Worm (Caenorhabditis elegans): ENCODE data around the gene npp-15.

Gene npp-15

ce11 chrIII:7952077-7952765 lies 23.4 kb downstream of the npp-15 start, which contains the start of gene C29E4.15:
C29E4.15 (plus strand) TSS chrIII:7952623.
- no peak for TF ChIP-seq snpc-4 (tag; optimal IDR thresholded peaks at IDR 0.05)
- no peak for TF ChIP-seq nhr-43 (tag; optimal IDR thresholded peaks at IDR 0.05; ENCODE audit: poor library complexity, severe bottlenecking)
- TF ChIP-seq hmg-11 (tag; optimal IDR thresholded peaks at IDR 0.05): peak; percentile 19
- no peak for TF ChIP-seq aly-2 (tag; optimal IDR thresholded peaks at IDR 0.05)
- peak; percentile 68 for TF ChIP-seq nfya-1 (tag; optimal IDR thresholded peaks at IDR 0.05; ENCODE audit: insufficient read depth)
- TF ChIP-seq lin-15B (tag; optimal IDR thresholded peaks at IDR 0.05): peak; percentile 70
- TF ChIP-seq egl-5 (tag; optimal IDR thresholded peaks at IDR 0.05): peak; percentile 21
- TF ChIP-seq ceh-9 (tag; optimal IDR thresholded peaks at IDR 0.05): no peak
- peak; percentile 32 for TF ChIP-seq pha-4 (tag; optimal IDR thresholded peaks at IDR 0.05)
- TF ChIP-seq fkh-2 (tag; optimal IDR thresholded peaks at IDR 0.05): no peak

DNA sequence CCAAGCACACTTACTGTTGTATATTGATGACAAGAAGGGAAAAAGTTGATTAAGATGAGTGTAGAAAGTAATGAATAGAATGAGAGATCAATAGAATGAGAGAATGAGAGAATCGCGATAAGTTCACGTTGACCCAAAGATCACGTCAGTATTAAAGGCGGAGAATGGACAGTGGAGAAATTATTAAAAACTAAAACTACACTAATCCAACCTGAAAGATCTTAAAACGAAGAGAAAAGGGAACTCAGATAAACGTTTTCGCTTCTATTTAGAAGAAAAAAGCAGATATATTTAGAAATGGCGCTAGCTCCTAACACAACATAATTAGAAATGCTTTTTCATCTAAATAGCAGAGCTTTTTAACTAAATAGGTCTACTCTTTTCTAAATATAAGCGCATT lies 24.4 kb downstream of the npp-15 start, which contains the start of gene let-754:
let-754 (minus strand) TSS at position 101 of the 400 bp plus-strand sequence.
- TF ChIP-seq nhr-77 (tag; optimal IDR thresholded peaks at IDR 0.05) (no peak), nhr-12 (tag; optimal IDR thresholded peaks at IDR 0.05) (no peak), elt-3 (tag; optimal IDR thresholded peaks at IDR 0.05) (no peak), hmg-11 (tag; optimal IDR thresholded peaks at IDR 0.05) (no peak), ztf-11 (tag; optimal IDR thresholded peaks at IDR 0.05) (no peak), unc-62 (GFP tag; optimal IDR thresholded peaks at IDR 0.05) (no peak), jun-1 (tag; optimal IDR thresholded peaks at IDR 0.05) (no peak), zag-1 (tag; optimal IDR thresholded peaks at IDR 0.05) (no peak), ztf-4 (tag; optimal IDR thresholded peaks at IDR 0.05) (no peak), eor-1 (tag; optimal IDR thresholded peaks at IDR 0.05) (no peak), ceh-82 (tag; optimal IDR thresholded peaks at IDR 0.05) (no peak), nfya-1 (tag; optimal IDR thresholded peaks at IDR 0.05; ENCODE audit: insufficient read depth) (no peak), ceh-28 (tag; optimal IDR thresholded peaks at IDR 0.05) (no peak), lin-39 (tag; optimal IDR thresholded peaks at IDR 0.05) (no peak), lsy-12 (tag; optimal IDR thresholded peaks at IDR 0.05) (no peak), elt-2 (tag; optimal IDR thresholded peaks at IDR 0.05) (no peak), ceh-16 (tag; optimal IDR thresholded peaks at IDR 0.05) (no peak), snpc-4 (tag; optimal IDR thresholded peaks at IDR 0.05) (no peak), nhr-28 (tag; optimal IDR thresholded peaks at IDR 0.05) (no peak), sea-2 (GFP tag; optimal IDR thresholded peaks at IDR 0.05) (no peak)

- TF ChIP-seq sea-2 (GFP tag; optimal IDR thresholded peaks at IDR 0.05) (no peak), pha-4 (tag; optimal IDR thresholded peaks at IDR 0.05) (no peak), elt-1 (tag; optimal IDR thresholded peaks at IDR 0.05) (no peak), ama-1 (optimal IDR thresholded peaks at IDR 0.05) (no peak), fos-1 (tag; optimal IDR thresholded peaks at IDR 0.05) (no peak), aly-2 (tag; optimal IDR thresholded peaks at IDR 0.05) (no peak), lin-39 (tag; optimal IDR thresholded peaks at IDR 0.05) (no peak), ztf-11 (tag; optimal IDR thresholded peaks at IDR 0.05) (no peak)
Measured at ce11 chrIII:7956965-7957364, 28.1 kb downstream of the npp-15 start, which contains the start of gene C29E4.9. C29E4.9 (minus strand) TSS chrIII:7957065.

DNA sequence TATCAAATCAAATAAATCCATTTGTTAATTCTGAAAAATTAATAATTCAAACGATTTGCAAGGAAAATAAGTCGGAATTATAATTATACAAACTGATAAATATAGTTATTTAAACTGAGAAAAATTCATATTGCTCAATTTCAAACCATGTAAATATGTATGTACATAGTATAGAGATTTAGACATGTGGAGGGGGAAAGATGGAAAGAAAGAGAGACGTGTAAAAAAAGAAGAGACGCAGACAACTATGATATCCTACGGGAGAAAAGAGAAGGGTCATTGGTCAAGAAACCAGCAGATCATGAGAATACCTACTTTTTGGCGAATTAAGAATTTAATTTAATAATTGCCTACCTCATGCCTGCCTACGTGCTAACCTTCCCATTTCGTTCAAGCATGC lies 29.2 kb downstream of the npp-15 start, which contains the start of gene C29E4.11:
C29E4.11 (minus strand) TSS at position 30 of the 400 bp plus-strand sequence.
- TF ChIP-seq nhr-23 (tag; optimal IDR thresholded peaks at IDR 0.05): peak; percentile 30
- no peak for TF ChIP-seq nhr-25 (tag; optimal IDR thresholded peaks at IDR 0.05)
- TF ChIP-seq ama-1 (optimal IDR thresholded peaks at IDR 0.05): no peak
- no peak for TF ChIP-seq eor-1 (tag; optimal IDR thresholded peaks at IDR 0.05)
- TF ChIP-seq lsy-12 (tag; optimal IDR thresholded peaks at IDR 0.05): no peak
- no peak for TF ChIP-seq lin-15B (tag; optimal IDR thresholded peaks at IDR 0.05)
- no peak for TF ChIP-seq lin-39 (tag; optimal IDR thresholded peaks at IDR 0.05)
- TF ChIP-seq nhr-12 (tag; optimal IDR thresholded peaks at IDR 0.05): no peak
- TF ChIP-seq nhr-237 (tag; optimal IDR thresholded peaks at IDR 0.05): no peak
- no peak for TF ChIP-seq R02D3.7 (tag; optimal IDR thresholded peaks at IDR 0.05)
- TF ChIP-seq nhr-11 (tag; optimal IDR thresholded peaks at IDR 0.05): no peak
- TF ChIP-seq pha-4 (tag; optimal IDR thresholded peaks at IDR 0.05): peak; percentile 66
- no peak for TF ChIP-seq unc-62 (GFP tag; optimal IDR thresholded peaks at IDR 0.05)
- no peak for TF ChIP-seq elt-1 (tag; optimal IDR thresholded peaks at IDR 0.05)
- TF ChIP-seq daf-12 (tag; optimal IDR thresholded peaks at IDR 0.05): no peak
- TF ChIP-seq nfya-1 (tag; optimal IDR thresholded peaks at IDR 0.05; ENCODE audit: insufficient read depth): peak; percentile 32
- TF ChIP-seq egl-27 (tag; optimal IDR thresholded peaks at IDR 0.05): no peak
